Fruit fly (Drosophila melanogaster): Measurements from ENCODE around the gene MED30.

Gene MED30

DNA sequence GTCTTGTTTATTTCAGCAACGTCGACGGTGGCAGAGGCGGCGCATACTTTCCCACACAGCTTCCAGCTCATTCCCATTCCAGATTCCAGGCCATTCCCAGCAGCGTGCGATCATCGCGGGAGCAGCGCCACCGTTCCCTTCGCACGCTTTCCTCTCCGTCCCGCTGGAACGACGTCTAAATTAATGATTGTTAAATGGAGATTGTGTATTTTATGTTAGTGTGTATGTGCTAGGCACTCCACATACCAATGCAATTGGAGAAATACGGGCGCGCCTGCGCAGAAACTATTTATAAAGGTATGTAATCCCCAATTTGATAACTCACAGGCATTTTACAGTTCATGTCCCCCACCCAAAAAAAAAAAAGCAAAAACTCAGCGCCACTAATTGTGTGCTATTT is 12.5 kb downstream of the MED30 start (continued):
- no peak for TF ChIP-seq CG34376 (GFP tag; optimal IDR thresholded peaks at IDR 0.05)
- no peak for TF ChIP-seq Myb (GFP tag; optimal IDR thresholded peaks at IDR 0.05)
- TF ChIP-seq her (GFP tag; optimal IDR thresholded peaks at IDR 0.05) = no peak
- no peak for TF ChIP-seq psq (GFP tag; optimal IDR thresholded peaks at IDR 0.05)
- TF ChIP-seq Neu2 (GFP tag; optimal IDR thresholded peaks at IDR 0.05; ENCODE audit: borderline replicate concordance) = no peak
- no peak for TF ChIP-seq CG15011 (GFP tag; optimal IDR thresholded peaks at IDR 0.05)
- no peak for TF ChIP-seq Dfd (GFP tag; optimal IDR thresholded peaks at IDR 0.05)
- peak; percentile 26 for TF ChIP-seq CG10543 (GFP tag; optimal IDR thresholded peaks at IDR 0.05)
- peak; percentile 34; the same call in 1 of the 3 replicates for TF ChIP-seq Optix (GFP tag; IDR thresholded peaks at IDR 0.05)
- TF ChIP-seq CG2129 (GFP tag; IDR thresholded peaks at IDR 0.05; ENCODE audit: partially characterized antibody) = no peak
- TF ChIP-seq vvl (GFP tag; IDR thresholded peaks at IDR 0.05) = 0 out of 2 replicates have a peak, but pooled peaks have one; percentile 33
- TF ChIP-seq unpg (GFP tag; optimal IDR thresholded peaks at IDR 0.05) = no peak
- no peak for TF ChIP-seq tna (GFP tag; IDR thresholded peaks at IDR 0.05; ENCODE audit: partially characterized antibody)
- TF ChIP-seq H2.0 (GFP tag; IDR thresholded peaks at IDR 0.05) = no peak
- TF ChIP-seq CG11723 (GFP tag; optimal IDR thresholded peaks at IDR 0.05) = no peak
- no peak for TF ChIP-seq Trl (optimal IDR thresholded peaks at IDR 0.05)
- no peak for TF ChIP-seq Trl (GFP tag; optimal IDR thresholded peaks at IDR 0.05)
- TF ChIP-seq bcd (GFP tag; optimal IDR thresholded peaks at IDR 0.05) = no peak
- no peak for TF ChIP-seq CG7928 (GFP tag; optimal IDR thresholded peaks at IDR 0.05)

DNA sequence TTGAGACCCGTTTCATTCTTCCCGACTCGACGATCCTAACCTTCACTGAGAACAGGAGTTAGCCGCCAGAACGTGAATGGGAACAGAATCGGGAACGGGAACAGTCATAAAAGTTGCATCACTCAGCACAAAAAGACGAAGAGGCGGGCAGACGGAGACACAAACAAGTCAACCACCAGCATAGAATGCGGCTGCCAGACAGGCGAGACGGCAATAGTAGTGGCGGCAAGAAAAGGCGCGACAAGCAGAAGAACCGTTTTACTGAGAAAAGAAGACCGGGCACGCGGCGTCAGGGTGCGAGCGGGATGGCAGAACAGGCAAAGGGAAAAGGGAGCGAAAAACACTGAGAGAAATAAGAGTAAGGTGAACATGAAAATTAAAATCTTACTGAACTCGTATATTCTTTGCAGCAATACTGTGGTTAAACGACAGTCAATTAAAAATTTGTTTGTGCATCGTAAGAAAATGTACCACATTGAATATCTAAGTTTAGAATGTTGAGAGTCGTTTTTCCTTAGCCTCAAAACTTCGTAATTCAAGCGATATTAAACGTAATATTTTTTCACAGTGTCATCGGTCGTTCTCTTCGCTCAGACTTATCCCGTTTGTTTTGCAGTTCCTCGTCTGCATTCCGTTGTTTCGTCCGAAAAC is 13.4 kb downstream of the MED30 start:
- no peak for TF ChIP-seq dati (GFP tag; IDR thresholded peaks at IDR 0.05)
- TF ChIP-seq toy (GFP tag; IDR thresholded peaks at IDR 0.05) = no peak
- no peak for TF ChIP-seq pzg (GFP tag; optimal IDR thresholded peaks at IDR 0.05)
- TF ChIP-seq Dref (GFP tag; IDR thresholded peaks at IDR 0.05) = no peak
- TF ChIP-seq Bdp1 (GFP tag; optimal IDR thresholded peaks at IDR 0.05) = peak; percentile 81
- TF ChIP-seq da (GFP tag; optimal IDR thresholded peaks at IDR 0.05) = peak; percentile 45
- TF ChIP-seq Ptx1 (GFP tag; IDR thresholded peaks at IDR 0.05) = peak; percentile 83
- peak; percentile 54; the same call in 1 of the 2 replicates for TF ChIP-seq ro (GFP tag; IDR thresholded peaks at IDR 0.05)
- TF ChIP-seq CG11093 (GFP tag; IDR thresholded peaks at IDR 0.05) = peak; percentile 69; the same call in 2 of the 3 replicates
- TF ChIP-seq tna (GFP tag; IDR thresholded peaks at IDR 0.05; ENCODE audit: partially characterized antibody) = no peak
- TF ChIP-seq Side (GFP tag; optimal IDR thresholded peaks at IDR 0.05) = peak; percentile 89
- TF ChIP-seq chn (GFP tag; optimal IDR thresholded peaks at IDR 0.05) = peak; percentile 62
- peak; percentile 57; the same call in 3 of the 4 replicates for TF ChIP-seq Gug (GFP tag; IDR thresholded peaks at IDR 0.05)
- TF ChIP-seq CG17612 (GFP tag; IDR thresholded peaks at IDR 0.05) = 0 out of 2 replicates have a peak, but pooled peaks have one; percentile 7
- peak; percentile 88 for TF ChIP-seq CG1603 (tag; optimal IDR thresholded peaks at IDR 0.05)
- peak; percentile 85 for TF ChIP-seq CG12744 (GFP tag; optimal IDR thresholded peaks at IDR 0.05)
- no peak for TF ChIP-seq hb (GFP tag; IDR thresholded peaks at IDR 0.05; ENCODE audit: partially characterized antibody)
- TF ChIP-seq CG15269 (tag; optimal IDR thresholded peaks at IDR 0.05) = peak; percentile 85
- peak; percentile 52 for TF ChIP-seq stwl (tag; optimal IDR thresholded peaks at IDR 0.05)
- peak; percentile 87 for TF ChIP-seq Mad (GFP tag; optimal IDR thresholded peaks at IDR 0.05)
- peak; percentile 72 for TF ChIP-seq ap (GFP tag; IDR thresholded peaks at IDR 0.05)
- peak in 1 of 3 experiments; percentile 90 for TF ChIP-seq Stat92E (GFP tag; optimal IDR thresholded peaks at IDR 0.05)
- no peak for TF ChIP-seq Sin3A (optimal IDR thresholded peaks at IDR 0.05)
- TF ChIP-seq grn (GFP tag; optimal IDR thresholded peaks at IDR 0.05) = peak; percentile 16
- peak; percentile 74 for TF ChIP-seq CG33213 (GFP tag; optimal IDR thresholded peaks at IDR 0.05)
- peak; percentile 51 for TF ChIP-seq HmgZ (tag; optimal IDR thresholded peaks at IDR 0.05)
- peak; percentile 91 for TF ChIP-seq nmo (GFP tag; optimal IDR thresholded peaks at IDR 0.05)
- TF ChIP-seq CG15479 (GFP tag; optimal IDR thresholded peaks at IDR 0.05) = peak; percentile 83
- peak; percentile 56 for TF ChIP-seq Jarid2 (GFP tag; optimal IDR thresholded peaks at IDR 0.05)
- peak; percentile 57; the same call in 1 of the 3 replicates for TF ChIP-seq otp (GFP tag; IDR thresholded peaks at IDR 0.05)
- peak; percentile 61; the same call in 1 of the 3 replicates for TF ChIP-seq Dbx (GFP tag; IDR thresholded peaks at IDR 0.05)
- peak; percentile 93 for TF ChIP-seq CG33557 (GFP tag; optimal IDR thresholded peaks at IDR 0.05)

All from whole organism, embryonic.